Fruit fly (Drosophila melanogaster) whole organism, embryonic: Measurements from ENCODE around the gene v.
A peak's percentile ranks its signal among the peaks of the same experiment; 100 is the strongest.

ENCODE experiments used
- Bgb ChIP-seq: fragments of 200-800 bp; sonication (Bioruptor generic); IDR thresholded peaks from 2 replicates; pipeline ENCODE4 v1.3.6; 2022; ENCODE audit warnings: missing biosample characterization, missing genetic modification characterization; ENCODE audit not compliant: partially characterized antibody
- C15 ChIP-seq: fragments of 200-800 bp; sonication (Bioruptor generic); IDR thresholded peaks from 3 replicates; pipeline ENCODE4 v1.3.6; 2022; ENCODE audit warnings: missing biosample characterization, missing genetic modification characterization
- CG10274 ChIP-seq: fragments of 200-800 bp; sonication (Bioruptor generic); optimal IDR thresholded peaks from 3 replicates; lab custom pipeline; 2017; ENCODE audit warnings: missing biosample characterization, mild to moderate bottlenecking, missing genetic modification characterization
- CG11504 ChIP-seq: fragments of 200-800 bp; sonication (Bioruptor generic); optimal IDR thresholded peaks from 3 replicates; lab custom pipeline; 2019; ENCODE audit warnings: missing biosample characterization, mild to moderate bottlenecking, missing genetic modification characterization, moderate library complexity
- CG12659 ChIP-seq: fragments of 200-800 bp; sonication (Bioruptor generic); optimal IDR thresholded peaks from 3 replicates; lab custom pipeline; 2017; ENCODE audit warnings: mild to moderate bottlenecking, missing biosample characterization, missing genetic modification reagents, missing genetic modification characterization
- CG13287 ChIP-seq: fragments of 200-800 bp; sonication (Bioruptor generic); IDR thresholded peaks from 2 replicates; pipeline ENCODE4 v1.3.6; 2022; ENCODE audit warnings: missing biosample characterization, missing genetic modification characterization; ENCODE audit not compliant: partially characterized antibody
- CG15269 ChIP-seq: fragments of 200-800 bp; sonication (Bioruptor generic); optimal IDR thresholded peaks from 2 replicates; lab custom pipeline; 2018; ENCODE audit warnings: missing biosample characterization, mild to moderate bottlenecking, missing genetic modification characterization, moderate library complexity
- CG15479 ChIP-seq: fragments of 200-800 bp; sonication (Bioruptor generic); optimal IDR thresholded peaks from 3 replicates; lab custom pipeline; 2019; ENCODE audit warnings: missing biosample characterization, mild to moderate bottlenecking, missing genetic modification characterization, moderate library complexity
- CG17186 ChIP-seq: fragments of 200-800 bp; sonication (Bioruptor generic); optimal IDR thresholded peaks from 3 replicates; lab custom pipeline; 2017; ENCODE audit warnings: missing biosample characterization, missing genetic modification reagents, missing genetic modification characterization
- CG2678 ChIP-seq: fragments of 200-800 bp; sonication (Bioruptor generic); optimal IDR thresholded peaks from 3 replicates; lab custom pipeline; 2019; ENCODE audit warnings: missing biosample characterization, mild to moderate bottlenecking, missing genetic modification characterization, moderate library complexity
- CG2712 ChIP-seq: fragments of 200-800 bp; optimal IDR thresholded peaks from 3 replicates; lab custom pipeline; 2019; ENCODE audit warnings: missing biosample characterization, mild to moderate bottlenecking, missing genetic modification characterization, moderate library complexity
- CG3281 ChIP-seq: fragments of 200-800 bp; sonication (Bioruptor generic); optimal IDR thresholded peaks from 3 replicates; lab custom pipeline; 2017; ENCODE audit warnings: missing biosample characterization, mild to moderate bottlenecking, missing genetic modification characterization
- CG34422 ChIP-seq: fragments of 200-800 bp; sonication (Bioruptor generic); IDR thresholded peaks from 3 replicates; pipeline ENCODE4 v1.3.6; 2022; ENCODE audit warnings: missing biosample characterization, missing genetic modification characterization
- CG4360 ChIP-seq: fragments of 200-800 bp; sonication (Bioruptor generic); IDR thresholded peaks from 2 replicates; pipeline ENCODE4 v1.3.6; 2022; ENCODE audit warnings: missing biosample characterization, missing genetic modification characterization
- CG6854 ChIP-seq: fragments of 200-800 bp; sonication (Bioruptor generic); optimal IDR thresholded peaks from 3 replicates; lab custom pipeline; 2017; ENCODE audit warnings: missing biosample characterization, mild to moderate bottlenecking, missing genetic modification characterization
- CG7987 ChIP-seq: fragments of 200-800 bp; sonication (Bioruptor generic); optimal IDR thresholded peaks from 2 replicates; lab custom pipeline; 2018; ENCODE audit warnings: missing biosample characterization, mild to moderate bottlenecking, missing genetic modification characterization, moderate library complexity
- CG8290 ChIP-seq, 3 experiments: fragments of 200-800 bp; sonication (Bioruptor generic); optimal IDR thresholded peaks; 2 replicates each; lab custom pipeline; 2016 to 2019; ENCODE audit warnings: missing biosample characterization in 3 of 3, missing genetic modification characterization in 3 of 3, mild to moderate bottlenecking in 2 of 3, moderate library complexity in 1 of 3
- CG8924 ChIP-seq: fragments of 200-800 bp; optimal IDR thresholded peaks from 3 replicates; lab custom pipeline; 2019; ENCODE audit warnings: missing biosample characterization, mild to moderate bottlenecking, missing genetic modification characterization, moderate library complexity
- CoRest ChIP-seq: fragments of 200-800 bp; sonication (Bioruptor generic); optimal IDR thresholded peaks from 3 replicates; lab custom pipeline; 2018; ENCODE audit warnings: missing biosample characterization, mild to moderate bottlenecking, missing genetic modification characterization, moderate library complexity
- Deaf1 ChIP-seq: fragments of 200-800 bp; optimal IDR thresholded peaks from 3 replicates; lab custom pipeline; 2019; ENCODE audit warnings: missing biosample characterization, mild to moderate bottlenecking, missing genetic modification characterization, moderate library complexity
- Fer1 ChIP-seq: fragments of 200-800 bp; sonication (Bioruptor generic); optimal IDR thresholded peaks from 2 replicates; lab custom pipeline; 2017; ENCODE audit warnings: missing biosample characterization, mild to moderate bottlenecking, missing genetic modification characterization
- Fer3 ChIP-seq: fragments of 200-800 bp; sonication (Bioruptor generic); optimal IDR thresholded peaks from 2 replicates; lab custom pipeline; 2018; ENCODE audit warnings: missing biosample characterization, mild to moderate bottlenecking, missing genetic modification characterization, moderate library complexity
- Hand ChIP-seq: fragments of 200-800 bp; sonication (Bioruptor generic); optimal IDR thresholded peaks from 2 replicates; lab custom pipeline; 2017; ENCODE audit warnings: mild to moderate bottlenecking, missing biosample characterization, missing genetic modification reagents, missing genetic modification characterization
- Hr3 ChIP-seq: fragments of 200-800 bp; sonication (Bioruptor generic); optimal IDR thresholded peaks from 3 replicates; lab custom pipeline; 2016; ENCODE audit warnings: missing biosample characterization, missing genetic modification characterization
- NFAT ChIP-seq: fragments of 200-800 bp; sonication (Bioruptor generic); IDR thresholded peaks from 2 replicates; pipeline ENCODE4 v1.3.6; 2022; ENCODE audit warnings: missing biosample characterization, missing genetic modification characterization
- Opbp ChIP-seq: fragments of 200-800 bp; sonication (Bioruptor generic); IDR thresholded peaks from 3 replicates; pipeline ENCODE4 v1.3.6; 2022; ENCODE audit warnings: missing biosample characterization, missing genetic modification characterization; ENCODE audit not compliant: partially characterized antibody
- Pdp1 ChIP-seq, 2 experiments: fragments of 200-800 bp; sonication (Bioruptor generic); optimal IDR thresholded peaks; 3 replicates each; lab custom pipeline; 2016; ENCODE audit warnings: missing biosample characterization in 2 of 2, missing genetic modification characterization in 2 of 2, mild to moderate bottlenecking in 1 of 2, moderate library complexity in 1 of 2
- Poxn ChIP-seq: fragments of 200-800 bp; sonication (Bioruptor generic); IDR thresholded peaks from 2 replicates; pipeline ENCODE4 v1.3.6; 2022; ENCODE audit warnings: missing biosample characterization, missing genetic modification characterization
- Sox102F ChIP-seq: fragments of 200-800 bp; sonication (Bioruptor generic); optimal IDR thresholded peaks from 2 replicates; lab custom pipeline; 2018; ENCODE audit warnings: missing biosample characterization, mild to moderate bottlenecking, missing genetic modification characterization, moderate library complexity
- Usf ChIP-seq: fragments of 200-800 bp; sonication (Bioruptor generic); optimal IDR thresholded peaks from 2 replicates; lab custom pipeline; 2017; ENCODE audit warnings: missing genotype, missing biosample characterization, missing genetic modification characterization
- Xrp1 ChIP-seq: fragments of 200-800 bp; sonication (Bioruptor generic); IDR thresholded peaks from 2 replicates; pipeline ENCODE4 v1.3.6; 2022; ENCODE audit warnings: missing biosample characterization, missing genetic modification characterization
- abd-A ChIP-seq: fragments of 200-800 bp; sonication (Bioruptor generic); optimal IDR thresholded peaks from 3 replicates; lab custom pipeline; 2019; ENCODE audit warnings: missing biosample characterization, mild to moderate bottlenecking, missing genetic modification characterization, moderate library complexity
- bowl ChIP-seq: fragments of 200-800 bp; sonication (Bioruptor generic); IDR thresholded peaks from 2 replicates; pipeline ENCODE4 v1.3.6; 2022; ENCODE audit warnings: missing biosample characterization, missing genetic modification characterization
- chinmo ChIP-seq: fragments of 200-800 bp; sonication (Bioruptor generic); IDR thresholded peaks from 4 replicates; pipeline ENCODE4 v1.3.6; 2022; ENCODE audit warnings: missing biosample characterization, missing genetic modification characterization; ENCODE audit not compliant: partially characterized antibody
- crp ChIP-seq, 2 experiments: fragments of 200-800 bp; sonication (Bioruptor generic); optimal IDR thresholded peaks; 2 replicates in 1 of 2; 3 replicates in 1 of 2; lab custom pipeline; 2017; ENCODE audit warnings: missing biosample characterization in 2 of 2, missing genetic modification characterization in 2 of 2, mild to moderate bottlenecking in 1 of 2, moderate library complexity in 1 of 2
- emc ChIP-seq: fragments of 200-800 bp; sonication (Bioruptor generic); optimal IDR thresholded peaks from 2 replicates; lab custom pipeline; 2016; ENCODE audit warnings: missing biosample characterization, missing genetic modification characterization
- fd102C ChIP-seq: fragments of 200-800 bp; sonication (Bioruptor generic); optimal IDR thresholded peaks from 2 replicates; lab custom pipeline; 2018; ENCODE audit warnings: missing biosample characterization, mild to moderate bottlenecking, missing genetic modification characterization, moderate library complexity
- fd64A ChIP-seq: fragments of 200-800 bp; sonication (Bioruptor generic); optimal IDR thresholded peaks from 3 replicates; lab custom pipeline; 2018; ENCODE audit warnings: missing biosample characterization, mild to moderate bottlenecking, missing genetic modification characterization
- fu2 ChIP-seq: fragments of 200-800 bp; sonication (Bioruptor generic); optimal IDR thresholded peaks from 2 replicates; lab custom pipeline; 2016; ENCODE audit warnings: missing biosample characterization, missing genetic modification characterization
- grau ChIP-seq: fragments of 200-800 bp; optimal IDR thresholded peaks from 3 replicates; lab custom pipeline; 2019; ENCODE audit warnings: missing biosample characterization, mild to moderate bottlenecking, missing genetic modification characterization, moderate library complexity
- kni ChIP-seq: fragments of 200-800 bp; sonication (Bioruptor generic); optimal IDR thresholded peaks from 3 replicates; lab custom pipeline; 2017; ENCODE audit warnings: mild to moderate bottlenecking, missing biosample characterization, missing genetic modification reagents, missing genetic modification characterization
- lbe ChIP-seq: fragments of 200-800 bp; sonication (Bioruptor generic); optimal IDR thresholded peaks from 2 replicates; lab custom pipeline; 2016; ENCODE audit warnings: missing biosample characterization, mild to moderate bottlenecking, missing genetic modification characterization
- nom ChIP-seq: fragments of 200-800 bp; sonication (Bioruptor generic); optimal IDR thresholded peaks from 2 replicates; lab custom pipeline; 2017; ENCODE audit warnings: missing biosample characterization, missing genetic modification characterization, mild to moderate bottlenecking, moderate library complexity, missing genetic modification reagents
- pan ChIP-seq, 4 experiments: fragments of >200 bp in 3 of 4; fragments of 200-800 bp in 1 of 4; sonication (Bioruptor generic) in 1 of 4; optimal IDR thresholded peaks in 3 of 4; IDR thresholded peaks in 1 of 4; 2 replicates each; pipeline versions ENCODE4 v1.3.6 to Lab custom; 2017 to 2022; ENCODE audit warnings: missing biosample characterization in 2 of 4, missing genetic modification characterization in 2 of 4, mixed read lengths in 1 of 4
- pb ChIP-seq: fragments of 200-800 bp; sonication (Bioruptor generic); optimal IDR thresholded peaks from 3 replicates; lab custom pipeline; 2016; ENCODE audit warnings: missing biosample characterization, missing genetic modification characterization
- sens ChIP-seq: fragments of 200-800 bp; sonication (Bioruptor generic); peaks from one replicate; lab custom pipeline; 2016; ENCODE audit warnings: missing biosample characterization, missing genetic modification characterization
- vvl ChIP-seq: fragments of 200-800 bp; sonication (Bioruptor generic); IDR thresholded peaks from 2 replicates; pipeline ENCODE4 v1.3.6; 2022; ENCODE audit warnings: missing biosample characterization, missing genetic modification characterization
- z ChIP-seq: fragments of 200-800 bp; sonication (Bioruptor generic); IDR thresholded peaks from 3 replicates; pipeline ENCODE4 v1.3.6; 2022; ENCODE audit warnings: missing biosample characterization, missing genetic modification characterization

Gene v

dm6 chrX:10927110-10927509, 3.3 kb downstream of the v start, which contains the start of gene CG2145 (continued):
- TF ChIP-seq vvl (peak; percentile 64), emc (no peak), chinmo (GFP tag; lab: Robert Waterston, UW) (peak; percentile 88), CG4360 (GFP tag; lab: Robert Waterston, UW) (peak; percentile 90), crp (GFP tag; optimal IDR thresholded peaks at IDR 0.05; lab: Kevin White, UChicago) (peak in 1 of 2 experiments; percentile 23), C15 (no peak), CG2712 (tag; lab: Kevin White, UChicago) (peak; percentile 38), CG10274 (GFP tag; lab: Kevin White, UChicago) (peak; percentile 95), CG3281 (GFP tag; lab: Kevin White, UChicago) (peak; percentile 0), CG7987 (GFP tag; lab: Kevin White, UChicago) (no peak), CG11504 (tag; lab: Kevin White, UChicago) (peak; percentile 53), CG12659 (GFP tag; lab: Kevin White, UChicago) (peak; percentile 8), CG15479 (GFP tag; lab: Kevin White, UChicago) (no peak), sens (GFP tag; lab: Kevin White, UChicago) (peak; percentile 18), Fer1 (GFP tag; lab: Kevin White, UChicago) (no peak), CG17186 (GFP tag; lab: Kevin White, UChicago) (no peak), lbe (GFP tag; lab: Kevin White, UChicago) (peak; percentile 79), z (GFP tag; lab: Robert Waterston, UW) (no peak), Hr3 (GFP tag; lab: Kevin White, UChicago) (no peak), CG15269 (tag; lab: Kevin White, UChicago) (no peak), CG34422 (GFP tag; lab: Robert Waterston, UW) (no peak), Pdp1 (GFP tag; optimal IDR thresholded peaks at IDR 0.05; lab: Kevin White, UChicago) (peak in 1 of 2 experiments; percentile 21), CG8924 (peak; percentile 0), Usf (no peak), fu2 (GFP tag; lab: Kevin White, UChicago) (no peak), abd-A (peak; percentile 5), fd64A (GFP tag; lab: Kevin White, UChicago) (no peak), bowl (GFP tag; lab: Robert Waterston, UW) (no peak), CG6854 (GFP tag; lab: Kevin White, UChicago) (no peak), pb (no peak), Hand (GFP tag; lab: Kevin White, UChicago) (no peak), Xrp1 (GFP tag; lab: Robert Waterston, UW) (0 out of 2 replicates have a peak, but pooled peaks have one; percentile 7), pan (optimal IDR thresholded peaks at IDR 0.05; lab: Kevin White, UChicago) (no peak), pan (GFP tag; optimal IDR thresholded peaks at IDR 0.05 in 1 of 2, IDR thresholded peaks at IDR 0.05 in 1 of 2) (no peak), fd102C (GFP tag; lab: Kevin White, UChicago) (no peak), NFAT (peak; percentile 28; the same call in 1 of the 2 replicates), Poxn (GFP tag; lab: Robert Waterston, UW) (no peak), Deaf1 (tag; lab: Kevin White, UChicago) (peak; percentile 84), CG2678 (tag; lab: Kevin White, UChicago) (peak; percentile 42), Opbp (no peak), kni (no peak), CG13287 (GFP tag; lab: Robert Waterston, UW) (peak; percentile 8; the same call in 1 of the 2 replicates), grau (tag; lab: Kevin White, UChicago) (peak; percentile 25), CG8290 (GFP tag; optimal IDR thresholded peaks at IDR 0.05; lab: Kevin White, UChicago) (no peak), CG8290 (tag; optimal IDR thresholded peaks at IDR 0.05; lab: Kevin White, UChicago) (peak in 1 of 2 experiments; percentile 20), Sox102F (GFP tag; lab: Kevin White, UChicago) (peak; percentile 4), nom (peak; percentile 48), Fer3 (tag; lab: Kevin White, UChicago) (peak; percentile 3), Bgb (GFP tag; lab: Robert Waterston, UW) (0 out of 2 replicates have a peak, but pooled peaks have one; percentile 6), CoRest (tag; lab: Kevin White, UChicago) (peak; percentile 3)
